Fruit fly (Drosophila melanogaster) whole organism, wandering third instar larva: Measurements from ENCODE around the gene Mpi.

Experiments used
- CG32264 ChIP-seq: fragments of 200-800 bp; sonication (Bioruptor generic); optimal IDR thresholded peaks from 2 replicates; lab custom pipeline; 2016; ENCODE audit warnings: missing biosample characterization, missing genetic modification characterization
- HLH106 ChIP-seq: fragments of 200-800 bp; optimal IDR thresholded peaks from 3 replicates; lab custom pipeline; 2019; ENCODE audit warnings: missing biosample characterization, mild to moderate bottlenecking, missing genetic modification characterization, moderate library complexity
- Hr78 ChIP-seq: fragments of >200 bp; optimal IDR thresholded peaks from 2 replicates; lab custom pipeline; 2017; ENCODE audit warnings: missing biosample characterization, missing genetic modification characterization
- Mio ChIP-seq: sonication (Bioruptor generic); optimal IDR thresholded peaks from 2 replicates; lab custom pipeline; 2016; ENCODE audit warnings: missing biosample characterization, missing genetic modification characterization
- N ChIP-seq: fragments of >200 bp; optimal IDR thresholded peaks from 2 replicates; lab custom pipeline; 2018; ENCODE audit warnings: missing biosample characterization, missing external identifiers, missing genetic modification characterization
- OdsH ChIP-seq: fragments of 200-800 bp; sonication (Bioruptor generic); optimal IDR thresholded peaks from 2 replicates; lab custom pipeline; 2016; ENCODE audit warnings: missing biosample characterization, mild to moderate bottlenecking, missing genetic modification characterization
- Sp1 ChIP-seq: fragments of 200-800 bp; sonication (Bioruptor generic); optimal IDR thresholded peaks from 3 replicates; lab custom pipeline; 2019; ENCODE audit warnings: missing biosample characterization, mild to moderate bottlenecking, missing genetic modification characterization, moderate library complexity
- br ChIP-seq: fragments of 200-800 bp; sonication (Bioruptor generic); optimal IDR thresholded peaks from 2 replicates; lab custom pipeline; 2016; ENCODE audit warnings: missing biosample characterization, missing genetic modification characterization
- dl ChIP-seq, 2 experiments: fragments of 175-275, 200-275 bp in 1 of 2; fragments of 200-275 bp in 1 of 2; sonication (Bioruptor generic); optimal IDR thresholded peaks; lab custom pipeline; 2018; ENCODE audit warnings: mild to moderate bottlenecking in 2 of 2, missing biosample characterization in 2 of 2, missing genetic modification characterization in 2 of 2, moderate library complexity in 2 of 2; ENCODE audit not compliant: partially characterized antibody in 2 of 2, insufficient read depth in 1 of 2
- h ChIP-seq: fragments of 200-800 bp; sonication (Bioruptor generic); optimal IDR thresholded peaks from 3 replicates; lab custom pipeline; 2016; ENCODE audit warnings: missing biosample characterization, mild to moderate bottlenecking, missing genetic modification characterization
- lola ChIP-seq: fragments of >200 bp; optimal IDR thresholded peaks from 2 replicates; lab custom pipeline; 2017; ENCODE audit warnings: missing biosample characterization, missing genetic modification characterization
- psq ChIP-seq: fragments of 200-800 bp; sonication (Bioruptor generic); optimal IDR thresholded peaks from 3 replicates; lab custom pipeline; 2017; ENCODE audit warnings: missing biosample characterization, mild to moderate bottlenecking, missing genetic modification characterization, moderate library complexity
- rgr ChIP-seq: fragments of 200-800 bp; sonication (Bioruptor generic); optimal IDR thresholded peaks from 3 replicates; lab custom pipeline; 2016; ENCODE audit warnings: missing biosample characterization, mild to moderate bottlenecking, missing genetic modification characterization
- usp ChIP-seq: fragments of >200 bp; optimal IDR thresholded peaks from 2 replicates; lab custom pipeline; 2017; ENCODE audit warnings: missing biosample characterization, missing genetic modification characterization

DNA sequence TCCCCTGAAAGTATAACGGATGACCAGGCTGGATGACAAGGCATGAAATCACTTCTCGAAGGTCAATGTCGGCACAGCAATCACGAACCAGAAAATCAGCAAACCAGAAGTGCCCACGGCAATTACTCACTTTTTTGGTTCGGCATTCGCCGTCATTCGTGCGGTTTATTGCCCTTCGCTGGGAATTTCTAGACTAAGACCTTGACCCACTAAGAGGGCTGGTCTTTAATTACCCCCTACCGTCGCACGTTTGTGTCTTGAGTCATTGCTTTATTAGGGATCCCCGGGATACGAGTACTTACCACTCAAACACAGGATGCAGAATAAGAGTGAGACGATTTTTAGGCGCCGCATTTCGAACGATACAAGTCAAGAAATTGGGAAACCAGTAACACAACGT is 14.0 kb upstream of the Mpi start:
- TF ChIP-seq br (no peak), Mio (GFP tag; lab: Kevin White, UChicago) (no peak), OdsH (GFP tag; lab: Kevin White, UChicago) (no peak), psq (GFP tag; lab: Kevin White, UChicago) (no peak), usp (GFP tag; lab: Kevin White, UChicago) (no peak), Hr78 (GFP tag; lab: Kevin White, UChicago) (no peak), Sp1 (GFP tag; lab: Kevin White, UChicago) (no peak), HLH106 (tag; lab: Kevin White, UChicago) (no peak), N (GFP tag; lab: Kevin White, UChicago) (no peak), lola (GFP tag; lab: Kevin White, UChicago) (no peak), h (GFP tag; lab: Kevin White, UChicago) (no peak), rgr (GFP tag; lab: Kevin White, UChicago) (no peak), dl (GFP tag; optimal IDR thresholded peaks at IDR 0.05; lab: Kevin White, UChicago; ENCODE audit: insufficient read depth in 1 of 2, partially characterized antibody in 2 of 2) (no peak), CG32264 (GFP tag; lab: Kevin White, UChicago) (no peak)
